Worm (Caenorhabditis elegans) whole organism, midembryonic: ENCODE results near the gene R07B1.6.

ENCODE experiments used
- T22C8.4 ChIP-seq: fragments of 200-800 bp; sonication (Bioruptor generic); IDR thresholded peaks from 2 replicates; pipeline ENCODE4 v1.3.6; 2022; ENCODE audit warnings: missing genetic modification characterization, missing compliant biosample characterization
- flt-1 ChIP-seq: fragments of 200-800 bp; sonication (Bioruptor generic); IDR thresholded peaks from 2 replicates; pipeline ENCODE4 v1.3.6; 2022; ENCODE audit warnings: missing genetic modification characterization, missing compliant biosample characterization
- med-1 ChIP-seq: sonication (generic microtip); optimal IDR thresholded peaks from 2 replicates; lab custom pipeline; 2017; ENCODE audit warnings: missing genetic modification characterization, mild to moderate bottlenecking, missing compliant biosample characterization, antibody characterized with exemption, missing genetic modification reagents; ENCODE audit not compliant: insufficient read depth
- ztf-23 ChIP-seq: fragments of 200-800 bp; sonication (Bioruptor generic); IDR thresholded peaks from 2 replicates; pipeline ENCODE4 v1.3.6; 2022; ENCODE audit warnings: missing genetic modification reagents, missing genetic modification characterization, missing compliant biosample characterization
- ztf-29 ChIP-seq: fragments of 200-800 bp; sonication (Bioruptor generic); IDR thresholded peaks from 2 replicates; pipeline ENCODE4 v1.3.6; 2022; ENCODE audit warnings: missing genetic modification reagents, missing genetic modification characterization, missing compliant biosample characterization

DNA sequence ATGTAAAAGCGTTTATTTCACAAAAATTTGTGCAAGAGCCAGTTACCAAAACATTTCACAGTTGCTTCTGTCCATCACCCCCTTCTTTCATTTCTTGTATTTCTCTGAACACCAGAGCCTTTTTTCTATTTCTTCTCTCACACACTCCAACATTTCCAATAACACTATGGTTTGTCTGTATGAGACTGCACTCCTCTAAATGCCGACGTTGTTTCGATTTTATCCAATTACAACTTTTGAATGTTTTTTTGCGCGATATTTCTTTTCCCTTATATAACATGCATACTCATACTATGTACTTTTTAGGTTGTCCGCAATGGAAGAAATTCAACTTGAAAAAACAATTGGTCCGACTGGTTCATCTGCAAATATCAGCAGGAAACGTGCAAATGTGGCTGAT lies 39.4 kb downstream of the R07B1.6 start, which contains the start of gene F21G4.5:
- TF ChIP-seq ztf-29 (GFP tag; lab: Robert Waterston, UW) = no peak
- TF ChIP-seq flt-1 (GFP tag; lab: Robert Waterston, UW) = no peak
- no peak for TF ChIP-seq T22C8.4
- no peak for TF ChIP-seq ztf-23 (GFP tag; lab: Robert Waterston, UW)
- TF ChIP-seq med-1 (GFP tag; lab: Kevin White, UChicago) = no peak
